Worm (Caenorhabditis elegans): ENCODE results near the gene Y57A10A.31.
"Not testable (repeated sequence)": the region's sequence is repeated elsewhere in the genome, so short reads cannot be mapped to it uniquely, and the experiment has no call there.

The Y57A10A.31 gene

ce11 chrII:12300680-12301079 lies 11.5 kb downstream of the Y57A10A.31 start:
- TF ChIP-seq ama-1 (optimal IDR thresholded peaks at IDR 0.05), result no peak
- TF ChIP-seq hnd-1 (tag; optimal IDR thresholded peaks at IDR 0.05), result no peak

- TF ChIP-seq sea-1 (GFP tag; conservative IDR thresholded peaks at IDR 0.05) (no peak), ceh-13 (GFP tag; optimal IDR thresholded peaks at IDR 0.05) (no peak)
Measured at ce11 chrII:12301233-12301632, 12.0 kb downstream of the Y57A10A.31 start.

- TF ChIP-seq ama-1 (optimal IDR thresholded peaks at IDR 0.05), result no peak
- TF ChIP-seq hnd-1 (tag; optimal IDR thresholded peaks at IDR 0.05), result no peak
- TF ChIP-seq hmbx-1 (tag; optimal IDR thresholded peaks at IDR 0.05), result no peak
- TF ChIP-seq ets-7 (tag; optimal IDR thresholded peaks at IDR 0.05), result no peak
- no peak for TF ChIP-seq aly-1 (tag; optimal IDR thresholded peaks at IDR 0.05)
- TF ChIP-seq ceh-13 (GFP tag; optimal IDR thresholded peaks at IDR 0.05), result no peak
- no peak for TF ChIP-seq sea-1 (GFP tag; conservative IDR thresholded peaks at IDR 0.05)
- no peak for TF ChIP-seq flt-1 (GFP tag; IDR thresholded peaks at IDR 0.05)
- no peak for TF ChIP-seq tbx-11 (GFP tag; IDR thresholded peaks at IDR 0.05)
- no peak for TF ChIP-seq F13C5.2 (tag; optimal IDR thresholded peaks at IDR 0.05)
- no peak for TF ChIP-seq B0310.2 (tag; optimal IDR thresholded peaks at IDR 0.05)
- no peak for TF ChIP-seq tbx-37 (GFP tag; conservative IDR thresholded peaks at IDR 0.05)
- TF ChIP-seq tra-4 (tag; optimal IDR thresholded peaks at IDR 0.05), result no peak
- no peak for TF ChIP-seq hmg-4 (GFP tag; optimal IDR thresholded peaks at IDR 0.05)
- TF ChIP-seq ceh-36 (tag; optimal IDR thresholded peaks at IDR 0.05), result no peak
Measured at ce11 chrII:12302354-12302753, 13.2 kb downstream of the Y57A10A.31 start, which contains the start of gene C50E10.1. Gene C50E10.1 (minus strand): TSS chrII:12302454.

ce11 chrII:12303142-12303541 lies 14.0 kb downstream of the Y57A10A.31 start, which contains the start of gene sre-50:
Gene sre-50 (plus strand): TSS chrII:12303525.
- TF ChIP-seq tbx-37 (GFP tag; conservative IDR thresholded peaks at IDR 0.05) (no peak), hmbx-1 (tag; optimal IDR thresholded peaks at IDR 0.05) (no peak), B0310.2 (tag; optimal IDR thresholded peaks at IDR 0.05) (no peak), hmg-4 (GFP tag; optimal IDR thresholded peaks at IDR 0.05) (no peak), flt-1 (GFP tag; IDR thresholded peaks at IDR 0.05) (no peak), scrt-1 (GFP tag; IDR thresholded peaks at IDR 0.05) (no peak), ceh-13 (GFP tag; optimal IDR thresholded peaks at IDR 0.05) (no peak), pes-1 (GFP tag; IDR thresholded peaks at IDR 0.05) (no peak), ceh-36 (tag; optimal IDR thresholded peaks at IDR 0.05) (no peak), F13C5.2 (tag; optimal IDR thresholded peaks at IDR 0.05) (no peak)

ce11 chrII:12309614-12310013 lies 20.4 kb downstream of the Y57A10A.31 start, which contains the start of gene C50E10.2:
Gene C50E10.2 (minus strand): TSS chrII:12309714.
- TF ChIP-seq ceh-13 (GFP tag; optimal IDR thresholded peaks at IDR 0.05) (no peak), tbx-11 (GFP tag; IDR thresholded peaks at IDR 0.05) (no peak), sea-1 (GFP tag; conservative IDR thresholded peaks at IDR 0.05) (no peak), ama-1 (optimal IDR thresholded peaks at IDR 0.05) (no peak), B0310.2 (tag; optimal IDR thresholded peaks at IDR 0.05) (no peak), hnd-1 (tag; optimal IDR thresholded peaks at IDR 0.05) (no peak), pes-1 (GFP tag; IDR thresholded peaks at IDR 0.05) (no peak), ceh-36 (tag; optimal IDR thresholded peaks at IDR 0.05) (no peak)

- TF ChIP-seq scrt-1 (GFP tag; IDR thresholded peaks at IDR 0.05), result no peak
- no peak for TF ChIP-seq hnd-1 (tag; optimal IDR thresholded peaks at IDR 0.05)
- no peak for TF ChIP-seq tbx-11 (GFP tag; IDR thresholded peaks at IDR 0.05)
- no peak for TF ChIP-seq ets-7 (tag; optimal IDR thresholded peaks at IDR 0.05)
- no peak for TF ChIP-seq ceh-13 (GFP tag; optimal IDR thresholded peaks at IDR 0.05)
- no peak for TF ChIP-seq F13C5.2 (tag; optimal IDR thresholded peaks at IDR 0.05)
Measured at ce11 chrII:12311560-12311959, 22.4 kb downstream of the Y57A10A.31 start, which contains the start of gene sre-51. Gene sre-51 (plus strand): TSS chrII:12311860.

ce11 chrII:12318541-12318940 lies 29.4 kb downstream of the Y57A10A.31 start, which contains the start of gene sre-49:
Gene sre-49 (plus strand): TSS chrII:12318841.
- TF ChIP-seq flt-1 (GFP tag; IDR thresholded peaks at IDR 0.05); ceh-36 (tag; optimal IDR thresholded peaks at IDR 0.05); tbx-11 (GFP tag; IDR thresholded peaks at IDR 0.05): not testable (repeated sequence)

ce11 chrII:12323305-12323704 lies 34.1 kb downstream of the Y57A10A.31 start, which contains the start of gene sre-53:
Gene sre-53 (minus strand): TSS chrII:12323405.
- TF ChIP-seq hmbx-1 (tag; optimal IDR thresholded peaks at IDR 0.05), result no peak
- TF ChIP-seq ceh-13 (GFP tag; optimal IDR thresholded peaks at IDR 0.05), result no peak
- no peak for TF ChIP-seq ama-1 (optimal IDR thresholded peaks at IDR 0.05)
- no peak for TF ChIP-seq sea-1 (GFP tag; conservative IDR thresholded peaks at IDR 0.05)
- TF ChIP-seq scrt-1 (GFP tag; IDR thresholded peaks at IDR 0.05), result no peak
- TF ChIP-seq ceh-36 (tag; optimal IDR thresholded peaks at IDR 0.05), result no peak
- TF ChIP-seq flt-1 (GFP tag; IDR thresholded peaks at IDR 0.05), result no peak
- no peak for TF ChIP-seq ets-7 (tag; optimal IDR thresholded peaks at IDR 0.05)
- TF ChIP-seq aly-1 (tag; optimal IDR thresholded peaks at IDR 0.05), result no peak
- TF ChIP-seq pes-1 (GFP tag; IDR thresholded peaks at IDR 0.05), result no peak
- TF ChIP-seq F13C5.2 (tag; optimal IDR thresholded peaks at IDR 0.05), result no peak
- no peak for TF ChIP-seq hnd-1 (tag; optimal IDR thresholded peaks at IDR 0.05)
- no peak for TF ChIP-seq hmg-4 (GFP tag; optimal IDR thresholded peaks at IDR 0.05)
- no peak for TF ChIP-seq tra-4 (tag; optimal IDR thresholded peaks at IDR 0.05)

- TF ChIP-seq scrt-1 (GFP tag; IDR thresholded peaks at IDR 0.05), result no peak
Measured at ce11 chrII:12324159-12324558, 35.0 kb downstream of the Y57A10A.31 start, which contains the start of gene sre-56. Gene sre-56 (plus strand): TSS chrII:12324459.

Measured in whole organism, early embryonic.